5 fruit fly cellular contexts compared by ENCODE assay signal in genomic region chr2L:21263470-21264146, dm6.
TF ChIP-seq lines count a peak whose summit lies in the region.

No protein-coding gene starts in this region.

- no peak for TF ChIP-seq CTCF in whole organism, embryonic (GFP tag; optimal IDR thresholded peaks at IDR 0.05; lab: Kevin White, UChicago)

TF ChIP-seq in whole organism, adult, 20 proteins besides CTCF, POLR2A, EP300 and RAD21:
- TF ChIP-seq tj (GFP tag; optimal IDR thresholded peaks at IDR 0.05; lab: Kevin White, UChicago) (peak; percentile 6), Crg-1 (GFP tag; optimal IDR thresholded peaks at IDR 0.05; lab: Kevin White, UChicago) (peak; percentile 8), CG11617 (GFP tag; optimal IDR thresholded peaks at IDR 0.05; lab: Kevin White, UChicago) (no peak), Clk (GFP tag; optimal IDR thresholded peaks at IDR 0.05; lab: Kevin White, UChicago) (no peak), CG14711 (tag; optimal IDR thresholded peaks at IDR 0.05; lab: Kevin White, UChicago) (peak; percentile 26), pad (GFP tag; optimal IDR thresholded peaks at IDR 0.05; lab: Kevin White, UChicago) (no peak), Mnt (GFP tag; optimal IDR thresholded peaks at IDR 0.05; lab: Kevin White, UChicago) (no peak), Hr96 (GFP tag; optimal IDR thresholded peaks at IDR 0.05; lab: Kevin White, UChicago) (no peak), bab1 (GFP tag; optimal IDR thresholded peaks at IDR 0.05; lab: Kevin White, UChicago) (peak; percentile 51), CG1620 (GFP tag; optimal IDR thresholded peaks at IDR 0.05; lab: Kevin White, UChicago) (no peak), CG7101 (tag; optimal IDR thresholded peaks at IDR 0.05; lab: Kevin White, UChicago) (peak; percentile 10), CG12768 (GFP tag; optimal IDR thresholded peaks at IDR 0.05; lab: Kevin White, UChicago) (peak; percentile 5), kay (GFP tag; lab: Kevin White, UChicago; ENCODE audit: borderline replicate concordance) (no peak), CG33017 (tag; optimal IDR thresholded peaks at IDR 0.05; lab: Kevin White, UChicago) (no peak), cic (GFP tag; optimal IDR thresholded peaks at IDR 0.05; lab: Kevin White, UChicago) (no peak), CG5204 (GFP tag; optimal IDR thresholded peaks at IDR 0.05; lab: Kevin White, UChicago) (no peak), CG7045 (GFP tag; optimal IDR thresholded peaks at IDR 0.05; lab: Kevin White, UChicago) (no peak), ovo (GFP tag; optimal IDR thresholded peaks at IDR 0.05; lab: Kevin White, UChicago) (no peak), cnc (optimal IDR thresholded peaks at IDR 0.05; lab: Kevin White, UChicago) (no peak)

TF ChIP-seq in whole organism, embryonic, 481 proteins besides CTCF, POLR2A, EP300 and RAD21 (continues in another document):
- TF ChIP-seq Hmr (GFP tag; optimal IDR thresholded peaks at IDR 0.05; lab: Kevin White, UChicago), result peak; percentile 28
- no peak for TF ChIP-seq D (optimal IDR thresholded peaks at IDR 0.05; lab: Kevin White, UChicago)
- peak; percentile 22 for TF ChIP-seq D (GFP tag; optimal IDR thresholded peaks at IDR 0.05; lab: Kevin White, UChicago)
- no peak for TF ChIP-seq insv (GFP tag; optimal IDR thresholded peaks at IDR 0.05; lab: Kevin White, UChicago)
- no peak for TF ChIP-seq GATAe (GFP tag; conservative IDR thresholded peaks at IDR 0.05; lab: Robert Waterston, UW)
- no peak for TF ChIP-seq CG31388 (GFP tag; optimal IDR thresholded peaks at IDR 0.05; lab: Kevin White, UChicago)
- no peak for TF ChIP-seq CG12942 (GFP tag; optimal IDR thresholded peaks at IDR 0.05; lab: Kevin White, UChicago)
- TF ChIP-seq Gsc (GFP tag; IDR thresholded peaks at IDR 0.05; lab: Robert Waterston, UW), result no peak
- TF ChIP-seq CG32532 (GFP tag; IDR thresholded peaks at IDR 0.05; lab: Robert Waterston, UW), result 0 out of 2 replicates have a peak, but pooled peaks have one; percentile 14
- no peak for TF ChIP-seq Hr39 (optimal IDR thresholded peaks at IDR 0.05; lab: Kevin White, UChicago)
- no peak for TF ChIP-seq Atf3 (GFP tag; optimal IDR thresholded peaks at IDR 0.05; lab: Kevin White, UChicago)
- TF ChIP-seq Hr78 (GFP tag; optimal IDR thresholded peaks at IDR 0.05; lab: Kevin White, UChicago), result no peak
- no peak for TF ChIP-seq Atf-2 (GFP tag; optimal IDR thresholded peaks at IDR 0.05; lab: Kevin White, UChicago)
- TF ChIP-seq lola (GFP tag; optimal IDR thresholded peaks at IDR 0.05; lab: Kevin White, UChicago), result peak in 1 of 3 experiments; percentile 1
- peak; percentile 42 for TF ChIP-seq CG17829 (tag; optimal IDR thresholded peaks at IDR 0.05; lab: Kevin White, UChicago)
- TF ChIP-seq tgo (GFP tag; IDR thresholded peaks at IDR 0.05; lab: Robert Waterston, UW), result peak; percentile 41
- TF ChIP-seq Med (GFP tag; lab: Kevin White, UChicago), result peak; percentile 76
- TF ChIP-seq CG10979 (tag; optimal IDR thresholded peaks at IDR 0.05; lab: Kevin White, UChicago), result peak; percentile 44
- peak; percentile 5 for TF ChIP-seq CG30403 (GFP tag; optimal IDR thresholded peaks at IDR 0.05; lab: Kevin White, UChicago)

TF ChIP-seq in whole organism, prepupa, 60 proteins besides CTCF, POLR2A, EP300 and RAD21 (continues in another document):
- no peak for TF ChIP-seq Gug (GFP tag; IDR thresholded peaks at IDR 0.05; lab: Robert Waterston, UW)
- TF ChIP-seq Sox14 (GFP tag; optimal IDR thresholded peaks at IDR 0.05; lab: Kevin White, UChicago), result peak; percentile 21
- TF ChIP-seq cyc (GFP tag; optimal IDR thresholded peaks at IDR 0.05; lab: Kevin White, UChicago), result no peak
- no peak for TF ChIP-seq CG6808 (GFP tag; optimal IDR thresholded peaks at IDR 0.05; lab: Kevin White, UChicago)
- TF ChIP-seq CG7368 (GFP tag; optimal IDR thresholded peaks at IDR 0.05; lab: Kevin White, UChicago), result no peak
- no peak for TF ChIP-seq CG6854 (GFP tag; optimal IDR thresholded peaks at IDR 0.05; lab: Kevin White, UChicago)
- no peak for TF ChIP-seq CG1621 (tag; optimal IDR thresholded peaks at IDR 0.05; lab: Kevin White, UChicago)
- no peak for TF ChIP-seq svp (GFP tag; lab: Kevin White, UChicago)
- TF ChIP-seq Eip93F (GFP tag; optimal IDR thresholded peaks at IDR 0.05; lab: Kevin White, UChicago), result no peak
- no peak for TF ChIP-seq CG11902 (GFP tag; optimal IDR thresholded peaks at IDR 0.05; lab: Kevin White, UChicago)
- peak; percentile 78 for TF ChIP-seq Eip78C (GFP tag; lab: Kevin White, UChicago)
- TF ChIP-seq Eip75B (GFP tag; optimal IDR thresholded peaks at IDR 0.05; lab: Kevin White, UChicago), result peak; percentile 0
- TF ChIP-seq CG9139 (GFP tag; optimal IDR thresholded peaks at IDR 0.05; lab: Kevin White, UChicago), result no peak
- TF ChIP-seq Smox (GFP tag; optimal IDR thresholded peaks at IDR 0.05; lab: Kevin White, UChicago), result peak; percentile 20
- no peak; the same call in 2 of the 3 replicates for TF ChIP-seq CG8119 (GFP tag; IDR thresholded peaks at IDR 0.05; lab: Robert Waterston, UW)
- TF ChIP-seq ss (GFP tag; optimal IDR thresholded peaks at IDR 0.05; lab: Kevin White, UChicago), result no peak
- TF ChIP-seq salr (GFP tag; optimal IDR thresholded peaks at IDR 0.05; lab: Kevin White, UChicago), result peak in 1 of 2 experiments; percentile 17
- TF ChIP-seq Lpt (GFP tag; optimal IDR thresholded peaks at IDR 0.05; lab: Kevin White, UChicago), result no peak
- TF ChIP-seq Blimp-1 (GFP tag; optimal IDR thresholded peaks at IDR 0.05; lab: Kevin White, UChicago), result no peak
- TF ChIP-seq vri (GFP tag; optimal IDR thresholded peaks at IDR 0.05; lab: Kevin White, UChicago), result peak; percentile 28
- TF ChIP-seq Sox15 (GFP tag; optimal IDR thresholded peaks at IDR 0.05; lab: Kevin White, UChicago), result no peak

TF ChIP-seq in whole organism, pupa, 21 proteins besides CTCF, POLR2A, EP300 and RAD21:
- TF ChIP-seq EcR (GFP tag; optimal IDR thresholded peaks at IDR 0.05; lab: Kevin White, UChicago) (no peak), fd96Ca (GFP tag; IDR thresholded peaks at IDR 0.05; lab: Robert Waterston, UW) (no peak), Pif1A (GFP tag; optimal IDR thresholded peaks at IDR 0.05; lab: Kevin White, UChicago) (peak; percentile 18), CG13204 (GFP tag; optimal IDR thresholded peaks at IDR 0.05; lab: Kevin White, UChicago) (no peak), D1 (tag; optimal IDR thresholded peaks at IDR 0.05; lab: Kevin White, UChicago) (no peak), gl (tag; optimal IDR thresholded peaks at IDR 0.05; lab: Kevin White, UChicago) (no peak), CG10348 (GFP tag; IDR thresholded peaks at IDR 0.05; lab: Robert Waterston, UW) (no peak), Pif1B (GFP tag; optimal IDR thresholded peaks at IDR 0.05; lab: Kevin White, UChicago) (peak; percentile 63), CG9948 (tag; optimal IDR thresholded peaks at IDR 0.05; lab: Kevin White, UChicago) (peak; percentile 36), Snoo (tag; optimal IDR thresholded peaks at IDR 0.05; lab: Kevin White, UChicago) (no peak), CG14655 (GFP tag; optimal IDR thresholded peaks at IDR 0.05; lab: Kevin White, UChicago) (no peak), CG34367 (tag; optimal IDR thresholded peaks at IDR 0.05; lab: Kevin White, UChicago) (no peak), CG17806 (tag; optimal IDR thresholded peaks at IDR 0.05; lab: Kevin White, UChicago) (peak; percentile 4), CG4496 (GFP tag; IDR thresholded peaks at IDR 0.05; lab: Robert Waterston, UW) (no peak), CG8301 (tag; optimal IDR thresholded peaks at IDR 0.05; lab: Kevin White, UChicago) (peak; percentile 25), CG15710 (tag; optimal IDR thresholded peaks at IDR 0.05; lab: Kevin White, UChicago) (no peak), rn (GFP tag; IDR thresholded peaks at IDR 0.05; lab: Robert Waterston, UW) (no peak), CG32121 (GFP tag; IDR thresholded peaks at IDR 0.05; lab: Robert Waterston, UW) (no peak), CG12605 (GFP tag; IDR thresholded peaks at IDR 0.05; lab: Robert Waterston, UW) (no peak), Ets98B (GFP tag; IDR thresholded peaks at IDR 0.05; lab: Robert Waterston, UW) (no peak), CG8159 (tag; optimal IDR thresholded peaks at IDR 0.05; lab: Kevin White, UChicago) (no peak)

TF ChIP-seq in whole organism, wandering third instar larva, 38 proteins besides CTCF, POLR2A, EP300 and RAD21:
- TF ChIP-seq dsf (GFP tag; optimal IDR thresholded peaks at IDR 0.05; lab: Kevin White, UChicago; ENCODE audit: borderline replicate concordance) (no peak), Rel (GFP tag; optimal IDR thresholded peaks at IDR 0.05; lab: Kevin White, UChicago) (no peak), Rel (tag; optimal IDR thresholded peaks at IDR 0.05; lab: Kevin White, UChicago) (no peak), rgr (GFP tag; optimal IDR thresholded peaks at IDR 0.05; lab: Kevin White, UChicago) (peak; percentile 31), woc (GFP tag; optimal IDR thresholded peaks at IDR 0.05; lab: Kevin White, UChicago) (peak; percentile 48), h (GFP tag; optimal IDR thresholded peaks at IDR 0.05; lab: Kevin White, UChicago) (peak; percentile 37), foxo (GFP tag; optimal IDR thresholded peaks at IDR 0.05; lab: Kevin White, UChicago) (peak in 1 of 2 experiments; percentile 39), Abd-B (GFP tag; optimal IDR thresholded peaks at IDR 0.05; lab: Kevin White, UChicago) (no peak), sv (GFP tag; optimal IDR thresholded peaks at IDR 0.05; lab: Kevin White, UChicago) (no peak), psq (GFP tag; optimal IDR thresholded peaks at IDR 0.05; lab: Kevin White, UChicago) (no peak), CG9705 (GFP tag; optimal IDR thresholded peaks at IDR 0.05; lab: Kevin White, UChicago) (no peak), HLH106 (tag; optimal IDR thresholded peaks at IDR 0.05; lab: Kevin White, UChicago) (no peak), Mio (GFP tag; optimal IDR thresholded peaks at IDR 0.05; lab: Kevin White, UChicago) (no peak), Myc (optimal IDR thresholded peaks at IDR 0.05; lab: Kevin White, UChicago) (no peak), Hnf4 (GFP tag; optimal IDR thresholded peaks at IDR 0.05; lab: Kevin White, UChicago) (peak; percentile 23), OdsH (GFP tag; optimal IDR thresholded peaks at IDR 0.05; lab: Kevin White, UChicago) (peak; percentile 33), tai (GFP tag; optimal IDR thresholded peaks at IDR 0.05; lab: Kevin White, UChicago) (no peak), fru (GFP tag; optimal IDR thresholded peaks at IDR 0.05; lab: Kevin White, UChicago) (peak; percentile 14)
